Worm (Caenorhabditis elegans) whole organism, early embryonic: ENCODE measurements around the gene grp-1.

Experiments
- ama-1 ChIP-seq: fragments of 150-350 bp; optimal IDR thresholded peaks from 2 replicates; lab custom pipeline; 2014
- flt-1 ChIP-seq: fragments of 200-800 bp; sonication (Bioruptor generic); IDR thresholded peaks from 2 replicates; pipeline ENCODE4 v1.3.6; 2022; ENCODE audit warnings: missing genetic modification characterization, missing compliant biosample characterization
- hmbx-1 ChIP-seq: sonication (generic microtip); optimal IDR thresholded peaks from 2 replicates; lab custom pipeline; 2016; ENCODE audit warnings: mild to moderate bottlenecking, missing genetic modification characterization, missing compliant biosample characterization
- sea-1 ChIP-seq: fragments of 200-800 bp; sonication (Bioruptor generic); conservative IDR thresholded peaks from 2 replicates; pipeline ENCODE4 v1.3.6; 2022; ENCODE audit warnings: missing genetic modification characterization, missing compliant biosample characterization
- tbx-11 ChIP-seq: fragments of 200-800 bp; sonication (Bioruptor generic); IDR thresholded peaks from 2 replicates; pipeline ENCODE4 v1.3.6; 2022; ENCODE audit warnings: missing genetic modification characterization, missing compliant biosample characterization
- tbx-37 ChIP-seq: fragments of 200-800 bp; sonication (Bioruptor generic); conservative IDR thresholded peaks from 2 replicates; pipeline ENCODE4 v1.3.6; 2022; ENCODE audit warnings: missing genetic modification reagents, missing genetic modification characterization, missing compliant biosample characterization
- tra-4 ChIP-seq: sonication (generic microtip); optimal IDR thresholded peaks from 2 replicates; lab custom pipeline; 2017; ENCODE audit warnings: missing genetic modification characterization, missing compliant biosample characterization

- TF ChIP-seq tra-4 (tag; lab: Kevin White, UChicago), result no peak
- TF ChIP-seq sea-1 (GFP tag; lab: Robert Waterston, UW), result no peak
- TF ChIP-seq tbx-11 (GFP tag; lab: Robert Waterston, UW), result no peak
- no peak for TF ChIP-seq ama-1
- no peak for TF ChIP-seq flt-1 (GFP tag; lab: Robert Waterston, UW)
- TF ChIP-seq tbx-37 (GFP tag; lab: Robert Waterston, UW), result no peak
- TF ChIP-seq hmbx-1 (tag; lab: Kevin White, UChicago), result no peak
Measured at ce11 chrIII:8036497-8036896, 49.0 kb upstream of the grp-1 start.
